Fruit fly (Drosophila melanogaster): ENCODE results near the gene Fas1.

Fas1 gene

DNA sequence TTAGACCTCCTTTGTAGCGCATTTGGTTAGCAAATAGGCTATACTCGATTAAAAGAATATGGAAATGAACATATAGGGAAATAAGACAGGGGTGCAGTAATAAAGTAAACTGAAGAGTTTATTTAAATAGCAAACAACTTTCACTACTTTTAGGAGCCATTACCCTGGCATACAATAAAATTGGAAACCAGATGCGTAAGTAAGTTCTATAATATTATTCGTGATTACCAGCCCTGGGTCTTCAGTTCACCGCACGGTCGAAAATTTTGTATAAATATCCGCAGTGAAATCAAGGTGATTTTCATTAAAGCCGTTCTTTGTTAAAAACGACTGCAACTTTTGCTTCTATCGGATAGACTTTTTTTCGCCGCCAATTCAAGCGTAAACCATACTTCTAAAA is 10.0 kb upstream of the Fas1 start, which contains the start of gene CG17562:
CG17562 (plus strand) TSS at position 301 of the 400 bp plus-strand sequence.
- TF ChIP-seq h (optimal IDR thresholded peaks at IDR 0.05) = no peak
- no peak for TF ChIP-seq ttk (optimal IDR thresholded peaks at IDR 0.05)
- no peak for TF ChIP-seq Myc (optimal IDR thresholded peaks at IDR 0.05)
- TF ChIP-seq Sin3A (optimal IDR thresholded peaks at IDR 0.05) = no peak
- no peak for TF ChIP-seq insv (optimal IDR thresholded peaks at IDR 0.05)
- TF ChIP-seq psq (optimal IDR thresholded peaks at IDR 0.05) = no peak

DNA sequence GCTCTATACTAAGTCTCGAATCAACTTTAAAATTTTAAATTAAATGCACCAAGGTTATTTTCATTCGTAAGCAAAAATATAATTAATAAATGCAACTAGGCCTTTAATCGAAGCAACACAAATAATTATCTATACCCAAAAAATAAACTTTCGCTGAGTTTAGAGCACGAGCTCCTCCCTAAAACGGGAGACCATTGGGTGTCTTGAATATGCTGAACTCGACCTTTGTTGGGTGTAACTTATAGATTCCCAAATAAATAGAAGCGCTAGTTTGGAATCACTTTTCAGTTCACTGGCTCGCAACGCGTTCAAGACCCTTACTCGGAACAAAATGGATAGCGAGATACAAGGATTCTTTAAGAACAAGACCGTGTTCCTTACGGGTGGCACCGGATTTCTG is 7.4 kb upstream of the Fas1 start, which contains the start of gene CG17560:
CG17560 (plus strand) TSS at position 301 of the 400 bp plus-strand sequence.
- TF ChIP-seq insv (optimal IDR thresholded peaks at IDR 0.05) (no peak), ttk (optimal IDR thresholded peaks at IDR 0.05) (no peak), h (optimal IDR thresholded peaks at IDR 0.05) (no peak), Myc (optimal IDR thresholded peaks at IDR 0.05) (no peak)

DNA sequence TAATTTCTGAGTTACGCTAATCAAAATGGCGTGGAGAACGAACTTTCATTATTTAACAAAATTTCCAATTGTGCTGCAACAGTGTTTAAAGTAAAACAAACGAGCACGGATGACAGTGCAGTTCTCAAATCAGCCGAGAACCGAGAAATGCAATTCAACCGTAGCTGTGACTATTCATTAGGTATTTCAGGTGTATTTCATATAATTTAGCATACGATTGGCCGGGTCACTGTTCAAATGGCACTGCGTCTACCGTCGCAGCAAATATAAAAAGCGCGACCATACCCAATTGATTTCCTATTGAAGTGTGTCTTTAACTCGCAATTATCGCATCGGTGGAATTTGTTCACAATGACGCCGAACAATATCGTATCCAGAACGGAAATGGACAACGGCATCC is 4.6 kb upstream of the Fas1 start, which contains the start of gene CG14893:
CG14893 (plus strand) TSS at position 301 of the 400 bp plus-strand sequence.
- no peak for TF ChIP-seq Sin3A (optimal IDR thresholded peaks at IDR 0.05)
- TF ChIP-seq ttk (optimal IDR thresholded peaks at IDR 0.05) = no peak
- no peak for TF ChIP-seq Myc (optimal IDR thresholded peaks at IDR 0.05)
- no peak for TF ChIP-seq insv (optimal IDR thresholded peaks at IDR 0.05)

DNA sequence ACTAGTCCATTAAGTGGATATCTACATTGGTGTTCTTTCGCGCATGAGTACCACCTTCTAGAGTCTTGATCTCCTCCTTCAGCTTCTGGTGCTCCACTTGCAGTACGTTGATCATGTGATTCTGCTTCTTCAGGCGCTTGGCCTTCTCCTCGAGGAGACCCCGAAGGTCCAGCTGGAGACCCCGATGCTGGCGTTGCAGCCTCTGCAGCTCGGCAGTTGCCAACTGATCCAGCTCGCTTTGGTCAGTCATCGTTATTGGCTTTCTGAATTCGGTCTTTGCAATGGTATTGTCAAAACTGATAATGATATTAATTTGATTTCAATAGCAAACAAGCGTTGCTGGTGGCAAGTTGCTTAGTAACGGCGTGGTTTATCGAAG is 678 bp upstream of the Fas1 start, which contains the start of gene Ccdc114:
Ccdc114 (minus strand) TSS at position 347 of the 379 bp plus-strand sequence.
- TF ChIP-seq insv (optimal IDR thresholded peaks at IDR 0.05) (no peak), Sin3A (optimal IDR thresholded peaks at IDR 0.05) (no peak), Myc (optimal IDR thresholded peaks at IDR 0.05) (no peak), psq (optimal IDR thresholded peaks at IDR 0.05) (no peak), ttk (optimal IDR thresholded peaks at IDR 0.05) (no peak), h (optimal IDR thresholded peaks at IDR 0.05) (no peak)

DNA sequence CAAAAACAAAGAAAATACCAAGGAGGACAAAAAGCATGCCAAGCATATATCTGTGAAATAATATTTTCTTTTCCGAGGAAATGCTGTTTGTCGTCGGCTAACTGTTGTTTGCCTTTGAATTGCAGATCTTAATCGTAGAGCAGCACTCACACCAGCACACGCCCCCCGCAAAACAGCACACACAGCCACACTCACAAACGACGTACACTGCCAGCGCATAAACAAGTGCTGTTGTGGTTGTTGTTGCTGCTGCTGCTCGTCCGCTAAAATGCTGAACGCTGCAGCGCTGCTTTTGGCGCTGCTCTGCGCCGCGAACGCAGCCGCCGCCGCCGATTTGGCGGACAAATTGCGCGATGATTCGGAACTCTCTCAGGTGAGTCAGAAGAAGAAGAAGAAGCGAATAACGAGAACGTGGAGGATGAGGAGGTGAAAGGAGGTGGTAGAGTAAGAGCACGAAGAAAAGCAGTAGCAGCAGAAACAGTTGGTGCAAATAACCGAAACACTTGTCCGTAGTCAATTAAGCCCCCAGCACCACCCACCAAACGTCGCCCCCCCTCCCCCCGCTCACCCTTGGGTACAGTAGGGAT is 899 bp downstream of the Fas1 start:
- no peak for TF ChIP-seq Sin3A (optimal IDR thresholded peaks at IDR 0.05)
- TF ChIP-seq ttk (optimal IDR thresholded peaks at IDR 0.05) = no peak
- TF ChIP-seq psq (optimal IDR thresholded peaks at IDR 0.05) = no peak
- no peak for TF ChIP-seq Myc (optimal IDR thresholded peaks at IDR 0.05)
- TF ChIP-seq h (optimal IDR thresholded peaks at IDR 0.05) = no peak
- no peak for TF ChIP-seq insv (optimal IDR thresholded peaks at IDR 0.05)

DNA sequence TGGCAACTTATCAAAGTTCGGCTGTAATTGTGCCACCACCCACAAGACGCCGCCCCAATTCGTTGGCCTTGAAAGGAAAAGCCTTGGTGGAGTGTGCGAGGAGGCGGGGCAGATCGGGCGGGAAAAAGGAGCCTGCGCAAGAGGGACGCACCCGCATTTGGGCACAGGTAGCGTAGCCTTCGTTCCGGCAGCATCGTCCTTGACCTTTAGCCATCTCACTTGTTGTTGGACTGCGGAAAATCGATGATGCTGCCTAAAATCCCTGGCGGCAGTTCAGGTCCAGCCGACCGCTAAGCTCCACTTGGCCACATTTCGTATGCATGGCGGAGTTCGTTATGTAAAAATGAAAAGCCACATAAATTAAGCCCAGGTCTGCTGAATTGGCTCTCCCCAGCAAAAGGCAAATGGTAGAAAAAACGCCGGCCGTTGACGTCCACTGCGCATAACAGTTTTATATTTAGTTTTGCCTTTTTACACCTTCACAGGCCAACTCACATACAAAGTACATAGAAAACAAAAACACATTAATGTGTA is 1.9 kb downstream of the Fas1 start:
- TF ChIP-seq Sin3A (optimal IDR thresholded peaks at IDR 0.05) (no peak), Myc (optimal IDR thresholded peaks at IDR 0.05) (no peak), psq (optimal IDR thresholded peaks at IDR 0.05) (no peak), h (optimal IDR thresholded peaks at IDR 0.05) (no peak), ttk (optimal IDR thresholded peaks at IDR 0.05) (no peak), insv (optimal IDR thresholded peaks at IDR 0.05) (no peak)

DNA sequence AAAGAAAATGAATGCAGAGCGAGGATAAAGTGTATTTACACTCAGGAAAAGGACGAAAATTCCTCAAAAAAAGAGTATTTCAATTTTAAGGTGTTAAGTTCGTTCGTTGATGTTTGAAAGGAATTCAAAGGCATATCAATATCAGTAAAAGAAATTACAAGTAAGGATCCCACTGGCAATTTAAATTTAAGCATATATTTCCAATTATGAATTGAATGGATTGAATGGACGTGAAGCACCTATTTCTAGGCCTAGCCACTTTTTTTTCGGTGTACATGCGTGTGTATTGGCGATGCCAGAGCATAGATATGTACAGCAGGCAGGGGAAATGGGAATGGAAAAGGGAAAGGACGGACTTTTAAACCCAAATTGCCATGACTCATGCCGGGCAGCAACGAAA is 5.5 kb downstream of the Fas1 start:
- TF ChIP-seq psq (optimal IDR thresholded peaks at IDR 0.05) = no peak
- no peak for TF ChIP-seq h (optimal IDR thresholded peaks at IDR 0.05)
- no peak for TF ChIP-seq Sin3A (optimal IDR thresholded peaks at IDR 0.05)
- no peak for TF ChIP-seq Myc (optimal IDR thresholded peaks at IDR 0.05)
- TF ChIP-seq insv (optimal IDR thresholded peaks at IDR 0.05) = no peak
- no peak for TF ChIP-seq ttk (optimal IDR thresholded peaks at IDR 0.05)

- TF ChIP-seq ttk (optimal IDR thresholded peaks at IDR 0.05) (no peak), insv (optimal IDR thresholded peaks at IDR 0.05) (no peak), psq (optimal IDR thresholded peaks at IDR 0.05) (no peak), Sin3A (optimal IDR thresholded peaks at IDR 0.05) (no peak), h (optimal IDR thresholded peaks at IDR 0.05) (no peak), Myc (optimal IDR thresholded peaks at IDR 0.05) (no peak)
These were observed 7.7 kb downstream of the Fas1 start for dm6 chr3R:16632698-16633097.

DNA sequence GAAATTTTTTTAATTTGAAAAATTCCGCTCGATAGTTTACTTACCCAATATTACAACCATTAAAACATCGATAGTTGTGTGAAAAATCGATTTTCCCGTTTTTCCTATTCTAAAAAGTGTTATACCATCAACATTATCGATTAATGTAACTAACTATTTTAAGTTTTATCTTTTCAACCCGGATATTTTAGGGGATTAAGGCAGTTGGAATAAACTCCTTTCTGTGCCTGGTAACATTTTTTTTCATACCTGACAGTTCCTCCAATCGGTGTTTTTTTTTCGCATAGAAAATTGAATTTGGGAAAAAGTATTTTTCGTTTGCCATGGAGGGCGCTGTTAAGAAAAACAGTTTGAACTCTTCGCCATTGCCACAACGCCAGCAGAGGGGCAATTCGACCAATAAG is 15.0 kb downstream of the Fas1 start, which contains the start of gene nonA-l:
nonA-l (plus strand) TSS at position 201 of the 404 bp plus-strand sequence.
- TF ChIP-seq ttk (optimal IDR thresholded peaks at IDR 0.05) (no peak), psq (optimal IDR thresholded peaks at IDR 0.05) (no peak), Myc (optimal IDR thresholded peaks at IDR 0.05) (no peak)

DNA sequence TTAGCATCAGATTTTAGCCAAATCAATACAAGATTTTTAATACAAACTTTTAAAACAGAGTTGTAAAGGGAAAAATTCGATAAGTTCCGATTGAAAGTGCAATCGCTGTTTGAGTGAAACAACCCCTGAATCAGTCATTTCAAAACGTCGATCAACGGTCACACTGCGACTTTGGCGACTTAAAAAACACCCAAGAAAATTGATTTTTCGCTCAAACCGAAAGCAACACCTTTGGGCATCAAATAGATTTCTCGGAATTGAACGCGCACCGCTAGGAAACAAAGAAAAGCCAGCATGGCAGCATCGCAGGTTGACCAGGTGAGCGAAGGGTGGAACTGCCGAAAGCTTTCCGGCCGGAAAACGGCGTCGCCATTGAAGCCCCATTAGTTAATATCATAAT is 18.6 kb downstream of the Fas1 start, which contains the start of gene Arl6IP1:
Arl6IP1 (plus strand) TSS at position 15 of the 400 bp plus-strand sequence.
- TF ChIP-seq Sin3A (optimal IDR thresholded peaks at IDR 0.05) (no peak), psq (optimal IDR thresholded peaks at IDR 0.05) (no peak), insv (optimal IDR thresholded peaks at IDR 0.05) (no peak), h (optimal IDR thresholded peaks at IDR 0.05) (no peak), ttk (optimal IDR thresholded peaks at IDR 0.05) (no peak), Myc (optimal IDR thresholded peaks at IDR 0.05) (no peak)

dm6 chr3R:16646952-16647715 is 22.1 kb downstream of the Fas1 start, which contains the start of the genes CG10324 and CCT3:
Gene CG10324, minus strand, starts transcription at chr3R:16647004.
Gene CCT3, plus strand, starts transcription at chr3R:16647605.
- TF ChIP-seq insv (optimal IDR thresholded peaks at IDR 0.05) (no peak), Sin3A (optimal IDR thresholded peaks at IDR 0.05) (no peak), h (optimal IDR thresholded peaks at IDR 0.05) (no peak), ttk (optimal IDR thresholded peaks at IDR 0.05) (no peak), psq (optimal IDR thresholded peaks at IDR 0.05) (no peak), Myc (optimal IDR thresholded peaks at IDR 0.05) (no peak)

dm6 chr3R:16647716-16648016 is 22.6 kb downstream of the Fas1 start:
- no peak for TF ChIP-seq Myc (optimal IDR thresholded peaks at IDR 0.05)
- no peak for TF ChIP-seq Sin3A (optimal IDR thresholded peaks at IDR 0.05)
- TF ChIP-seq ttk (optimal IDR thresholded peaks at IDR 0.05) = no peak
- no peak for TF ChIP-seq h (optimal IDR thresholded peaks at IDR 0.05)
- TF ChIP-seq insv (optimal IDR thresholded peaks at IDR 0.05) = no peak
- no peak for TF ChIP-seq psq (optimal IDR thresholded peaks at IDR 0.05)
